Fruit fly (Drosophila melanogaster): ENCODE results near the gene CG13398.

CG13398 gene

dm6 chr2L:8362273-8362954 is 52.6 kb downstream of the CG13398 start, which contains the start of gene CG7627 (continued):
- TF ChIP-seq Abd-B (GFP tag; optimal IDR thresholded peaks at IDR 0.05) = peak; percentile 47
- no peak for TF ChIP-seq Neu2 (GFP tag; optimal IDR thresholded peaks at IDR 0.05; ENCODE audit: borderline replicate concordance)
- peak; percentile 56 for TF ChIP-seq CG32772 (GFP tag; IDR thresholded peaks at IDR 0.05)
- peak; percentile 44; the same call in 1 of the 2 replicates for TF ChIP-seq cas (GFP tag; IDR thresholded peaks at IDR 0.05)
- TF ChIP-seq grn (GFP tag; optimal IDR thresholded peaks at IDR 0.05) = peak; percentile 3
- TF ChIP-seq CG8359 (GFP tag; optimal IDR thresholded peaks at IDR 0.05; ENCODE audit: borderline replicate concordance) = peak; percentile 39
- TF ChIP-seq Gsc (GFP tag; IDR thresholded peaks at IDR 0.05) = no peak
- TF ChIP-seq CG15269 (tag; optimal IDR thresholded peaks at IDR 0.05) = peak; percentile 76
- no peak for TF ChIP-seq HLH4C (GFP tag; IDR thresholded peaks at IDR 0.05; ENCODE audit: partially characterized antibody)
- TF ChIP-seq CG17359 (tag; optimal IDR thresholded peaks at IDR 0.05) = peak; percentile 81
- TF ChIP-seq CG9876 (GFP tag; optimal IDR thresholded peaks at IDR 0.05) = peak; percentile 35
- TF ChIP-seq CG16863 (GFP tag; optimal IDR thresholded peaks at IDR 0.05) = peak; percentile 40
- TF ChIP-seq Doc3 (GFP tag; IDR thresholded peaks at IDR 0.05; ENCODE audit: partially characterized antibody) = no peak
- TF ChIP-seq usp (GFP tag; optimal IDR thresholded peaks at IDR 0.05) = no peak
- TF ChIP-seq CG6654 (GFP tag; optimal IDR thresholded peaks at IDR 0.05) = peak; percentile 53
- TF ChIP-seq Sin3A (optimal IDR thresholded peaks at IDR 0.05) = no peak
- 0 out of 3 replicates have a peak, but pooled peaks have one; percentile 59 for TF ChIP-seq otp (GFP tag; IDR thresholded peaks at IDR 0.05)
- peak; percentile 85 for TF ChIP-seq Dbx (GFP tag; IDR thresholded peaks at IDR 0.05)
- TF ChIP-seq ara (GFP tag; IDR thresholded peaks at IDR 0.05) = peak; percentile 71
- TF ChIP-seq CG10209 (GFP tag; optimal IDR thresholded peaks at IDR 0.05) = peak; percentile 79
- TF ChIP-seq CG32532 (GFP tag; IDR thresholded peaks at IDR 0.05) = peak; percentile 88
- TF ChIP-seq HLH54F (GFP tag; optimal IDR thresholded peaks at IDR 0.05) = peak; percentile 72
- TF ChIP-seq odd (GFP tag; optimal IDR thresholded peaks at IDR 0.05) = peak; percentile 51
- no peak for TF ChIP-seq Dp (GFP tag; optimal IDR thresholded peaks at IDR 0.05)
- TF ChIP-seq CG1602 (GFP tag; optimal IDR thresholded peaks at IDR 0.05) = peak; percentile 23
- peak; percentile 68 for TF ChIP-seq Adf1 (GFP tag; IDR thresholded peaks at IDR 0.05)
- peak; percentile 17 for TF ChIP-seq CG2116 (GFP tag; optimal IDR thresholded peaks at IDR 0.05)
- no peak for TF ChIP-seq fru (optimal IDR thresholded peaks at IDR 0.05)
- peak; percentile 58 for TF ChIP-seq Fer2 (tag; optimal IDR thresholded peaks at IDR 0.05)
- peak; percentile 74 for TF ChIP-seq tgo (GFP tag; IDR thresholded peaks at IDR 0.05)
- peak; percentile 84 for TF ChIP-seq Hmr (GFP tag; optimal IDR thresholded peaks at IDR 0.05)
- TF ChIP-seq ssp (GFP tag; IDR thresholded peaks at IDR 0.05) = peak; percentile 58
- peak; percentile 24 for TF ChIP-seq CG17912 (GFP tag; optimal IDR thresholded peaks at IDR 0.05)
- peak in 1 of 2 experiments; percentile 72 for TF ChIP-seq bsh (GFP tag; optimal IDR thresholded peaks at IDR 0.05)
- peak; percentile 57 for TF ChIP-seq tx (GFP tag; optimal IDR thresholded peaks at IDR 0.05)
- peak; percentile 59 for TF ChIP-seq pnt (GFP tag; optimal IDR thresholded peaks at IDR 0.05)
- TF ChIP-seq CG10321 (GFP tag; IDR thresholded peaks at IDR 0.05) = no peak
- TF ChIP-seq kni (GFP tag; optimal IDR thresholded peaks at IDR 0.05) = no peak
- TF ChIP-seq CG34376 (GFP tag; optimal IDR thresholded peaks at IDR 0.05) = peak; percentile 76
- TF ChIP-seq Atf3 (GFP tag; optimal IDR thresholded peaks at IDR 0.05) = peak; percentile 44
- peak; percentile 75 for TF ChIP-seq Aef1 (GFP tag; IDR thresholded peaks at IDR 0.05)
- TF ChIP-seq CG10431 (GFP tag; optimal IDR thresholded peaks at IDR 0.05) = no peak
- TF ChIP-seq CG2889 (GFP tag; IDR thresholded peaks at IDR 0.05) = peak; percentile 50; the same call in 1 of the 3 replicates
- peak; percentile 43 for TF ChIP-seq CG1792 (GFP tag; optimal IDR thresholded peaks at IDR 0.05)
- peak; percentile 57 for TF ChIP-seq sim (GFP tag; IDR thresholded peaks at IDR 0.05)
- TF ChIP-seq CG3407 (GFP tag; optimal IDR thresholded peaks at IDR 0.05) = peak; percentile 28
- TF ChIP-seq nau (GFP tag; optimal IDR thresholded peaks at IDR 0.05) = peak; percentile 34
- TF ChIP-seq maf-S (GFP tag; optimal IDR thresholded peaks at IDR 0.05) = peak; percentile 43
- TF ChIP-seq CG2129 (GFP tag; IDR thresholded peaks at IDR 0.05; ENCODE audit: partially characterized antibody) = no peak
- no peak for TF ChIP-seq TFAM (GFP tag; optimal IDR thresholded peaks at IDR 0.05)

Measured in whole organism, embryonic.